Fruit fly (Drosophila melanogaster): Measurements from ENCODE around the gene CG15059.

CG15059 gene

DNA sequence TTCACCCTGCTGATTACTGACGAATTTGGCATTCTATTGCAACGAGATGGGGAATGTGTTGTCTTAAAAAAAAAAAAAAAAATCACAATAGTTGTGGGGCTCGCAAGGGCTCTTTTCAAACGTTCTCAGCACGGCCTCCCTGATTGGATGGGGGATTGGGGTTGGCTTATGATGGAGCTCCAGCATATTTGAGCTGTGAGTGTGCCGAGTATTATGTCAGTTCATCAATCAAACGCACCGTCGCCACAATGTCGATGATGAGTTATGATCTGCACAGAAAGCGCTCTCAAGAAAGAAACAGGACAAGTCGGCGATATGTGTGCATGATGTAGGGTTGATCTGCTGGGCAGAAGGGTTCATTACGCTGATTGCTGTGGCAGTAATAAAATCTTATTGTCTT lies at the start of gene CG15059:
Gene CG15059, minus strand, starts transcription at position 101 of the 400 bp plus-strand sequence.
- TF ChIP-seq psq (optimal IDR thresholded peaks at IDR 0.05) = no peak

DNA sequence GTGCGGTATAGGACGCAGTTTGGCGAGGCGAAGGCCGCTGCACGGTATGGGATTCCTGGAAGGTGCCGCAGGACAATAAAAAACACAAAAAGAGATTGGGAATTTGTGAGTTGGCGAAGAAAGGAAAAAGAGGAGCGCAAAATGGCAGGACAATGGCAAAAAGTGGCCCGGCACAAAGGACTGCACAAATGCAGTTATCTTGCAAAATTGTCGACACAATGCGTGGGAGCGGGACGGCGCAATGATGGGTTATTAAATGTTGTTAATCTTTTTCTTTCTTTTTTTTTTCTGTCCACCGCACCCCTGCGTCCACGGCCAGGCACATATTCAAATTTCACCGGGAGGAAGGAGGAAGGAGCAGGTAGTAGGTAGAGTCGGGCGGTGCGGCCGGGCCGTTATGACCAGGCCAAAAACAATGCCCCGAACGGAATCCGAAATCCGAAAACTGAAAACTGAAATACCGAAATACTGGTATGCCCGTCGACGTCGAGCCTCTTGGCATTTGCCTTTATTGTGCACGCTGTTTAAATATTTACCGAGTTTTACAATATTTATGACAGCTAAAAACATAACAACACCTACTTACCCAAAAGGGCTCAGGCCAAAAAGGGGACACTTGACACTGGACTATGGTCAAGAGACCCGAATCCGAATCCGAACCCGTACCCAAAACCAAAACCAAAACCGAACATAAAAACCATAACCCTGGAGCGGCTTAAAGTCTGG lies 44.4 kb upstream of the CG15059 start:
- TF ChIP-seq ttk (optimal IDR thresholded peaks at IDR 0.05) (no peak), insv (optimal IDR thresholded peaks at IDR 0.05) (no peak), Myc (optimal IDR thresholded peaks at IDR 0.05) (no peak), Sin3A (optimal IDR thresholded peaks at IDR 0.05) (no peak), psq (optimal IDR thresholded peaks at IDR 0.05) (no peak), h (optimal IDR thresholded peaks at IDR 0.05) (no peak)

DNA sequence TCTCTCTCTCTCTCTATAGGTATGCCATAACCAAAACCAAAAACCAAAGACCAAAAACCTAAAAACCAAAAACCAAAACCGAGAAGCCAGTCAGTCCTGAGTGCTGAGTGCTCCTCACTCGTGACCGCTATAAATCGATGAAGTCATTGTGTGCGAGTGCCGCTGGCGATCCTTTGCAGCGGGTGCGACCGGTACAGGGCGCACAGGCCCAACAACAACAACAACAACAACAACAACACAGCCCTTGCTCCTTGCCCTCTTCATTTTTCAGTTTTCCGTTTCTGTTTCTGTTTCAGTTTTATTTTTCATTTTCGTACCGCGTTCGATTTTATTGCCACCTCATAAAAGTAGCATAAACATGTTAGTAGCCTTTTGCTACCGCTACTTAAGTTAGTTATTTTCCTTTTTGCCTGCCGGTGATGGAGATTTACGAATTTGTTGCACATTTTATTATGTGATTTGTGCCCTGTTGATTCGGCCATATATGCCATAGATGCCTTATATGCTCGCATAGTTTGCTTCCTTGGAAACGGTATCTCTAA lies 41.5 kb upstream of the CG15059 start:
- TF ChIP-seq Sin3A (optimal IDR thresholded peaks at IDR 0.05) (no peak), h (optimal IDR thresholded peaks at IDR 0.05) (no peak), ttk (optimal IDR thresholded peaks at IDR 0.05) (no peak), insv (optimal IDR thresholded peaks at IDR 0.05) (no peak), Myc (optimal IDR thresholded peaks at IDR 0.05) (no peak), psq (optimal IDR thresholded peaks at IDR 0.05) (no peak)

DNA sequence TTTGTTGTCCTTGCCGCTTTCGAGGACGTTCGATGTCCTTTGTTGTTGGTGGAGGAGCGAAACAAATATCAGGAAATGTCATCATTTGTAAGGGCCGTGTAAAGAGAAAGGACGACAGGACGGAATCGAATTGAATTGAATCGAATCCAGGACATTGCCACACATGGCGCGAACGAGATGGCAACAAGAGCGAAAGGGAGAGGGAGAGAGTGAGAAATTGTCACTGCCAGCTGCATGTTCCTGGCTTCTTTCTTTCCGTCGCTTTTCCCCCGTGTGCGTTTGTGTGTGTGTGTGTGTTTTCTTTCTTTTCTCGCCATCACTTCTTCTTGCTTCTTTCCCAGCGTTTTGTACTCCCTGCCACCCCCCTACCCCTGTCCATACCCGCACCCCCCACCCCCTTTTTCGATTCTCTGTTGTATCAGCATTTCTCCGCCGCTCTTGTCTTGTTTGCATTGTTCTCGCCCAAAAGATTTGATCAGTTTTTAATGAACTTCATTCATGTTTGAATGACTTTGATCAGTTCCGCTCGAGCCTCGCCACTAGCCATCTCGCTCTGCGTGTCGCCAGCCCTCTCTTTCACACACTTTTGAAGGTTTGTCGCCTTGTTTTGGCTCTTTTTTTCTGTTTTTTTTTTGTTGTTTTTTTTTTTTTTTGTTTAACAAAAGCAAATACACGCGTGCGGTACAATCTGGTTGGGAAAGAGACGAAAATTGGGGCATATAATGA lies 38.8 kb upstream of the CG15059 start:
- TF ChIP-seq psq (optimal IDR thresholded peaks at IDR 0.05) (no peak), insv (optimal IDR thresholded peaks at IDR 0.05) (no peak)

DNA sequence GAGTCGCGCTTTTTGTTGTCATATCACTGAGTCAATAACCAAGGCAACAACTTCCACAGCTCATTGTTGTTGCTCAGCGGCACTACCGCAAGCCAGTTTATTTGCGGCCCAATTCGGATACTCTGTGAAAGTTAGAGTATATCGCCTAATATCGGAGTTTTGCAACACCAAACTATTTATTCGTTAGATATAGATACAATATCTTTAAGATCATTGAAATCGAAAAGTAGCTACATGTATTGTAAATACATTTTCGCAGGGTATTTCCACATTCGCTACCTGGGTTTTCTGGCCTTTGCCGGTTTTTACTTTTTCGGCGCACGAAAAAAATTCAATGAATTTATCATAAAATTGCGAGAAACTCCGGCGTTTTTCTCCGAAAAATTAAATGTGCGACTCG lies 34.7 kb upstream of the CG15059 start:
- TF ChIP-seq ttk (optimal IDR thresholded peaks at IDR 0.05) (no peak), insv (optimal IDR thresholded peaks at IDR 0.05) (no peak), h (optimal IDR thresholded peaks at IDR 0.05) (no peak), Sin3A (optimal IDR thresholded peaks at IDR 0.05) (no peak), psq (optimal IDR thresholded peaks at IDR 0.05) (no peak), Myc (optimal IDR thresholded peaks at IDR 0.05) (no peak)

DNA sequence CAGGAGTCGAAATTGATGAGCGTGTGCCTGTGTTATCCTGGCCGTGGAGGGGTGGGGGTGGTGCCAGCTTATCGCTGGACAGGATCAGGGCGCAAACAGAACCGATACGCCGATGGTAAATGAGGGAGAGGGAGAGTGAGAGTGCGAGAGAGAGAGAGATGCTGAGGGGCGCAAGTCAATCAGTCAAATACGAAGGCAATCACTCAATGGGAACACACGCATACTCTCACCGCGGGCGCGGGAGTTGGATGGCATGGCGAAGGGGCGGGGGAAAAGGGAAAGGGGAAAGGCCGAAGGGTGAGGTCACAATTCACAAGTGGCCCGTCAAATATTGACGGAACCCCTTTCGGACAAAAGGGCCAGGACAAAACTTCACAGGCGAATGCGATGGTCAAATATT lies 29.3 kb upstream of the CG15059 start:
- TF ChIP-seq Myc (optimal IDR thresholded peaks at IDR 0.05) = no peak
- no peak for TF ChIP-seq psq (optimal IDR thresholded peaks at IDR 0.05)
- TF ChIP-seq Sin3A (optimal IDR thresholded peaks at IDR 0.05) = no peak
- no peak for TF ChIP-seq h (optimal IDR thresholded peaks at IDR 0.05)
- no peak for TF ChIP-seq ttk (optimal IDR thresholded peaks at IDR 0.05)
- TF ChIP-seq insv (optimal IDR thresholded peaks at IDR 0.05) = no peak

DNA sequence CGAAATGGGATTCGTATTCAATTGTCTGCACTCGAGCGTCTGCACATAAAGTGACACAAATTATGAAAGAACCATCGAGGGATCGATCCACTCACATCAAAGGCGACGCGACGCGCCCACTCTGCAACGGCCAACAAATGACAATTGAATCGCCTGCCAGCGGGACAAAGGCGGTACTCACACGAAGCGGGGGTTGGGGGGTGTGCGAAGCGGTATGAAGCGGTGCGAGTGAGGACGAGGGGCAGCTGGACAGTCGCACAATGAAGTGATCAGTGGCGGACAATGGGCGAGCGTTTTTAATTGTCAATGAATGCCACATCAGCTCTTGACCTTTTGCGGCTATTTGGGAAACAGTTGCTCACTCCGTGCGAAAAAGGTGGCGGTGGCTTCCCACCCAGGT lies 28.3 kb upstream of the CG15059 start:
- TF ChIP-seq Sin3A (optimal IDR thresholded peaks at IDR 0.05) (no peak), psq (optimal IDR thresholded peaks at IDR 0.05) (no peak), h (optimal IDR thresholded peaks at IDR 0.05) (no peak), Myc (optimal IDR thresholded peaks at IDR 0.05) (no peak), insv (optimal IDR thresholded peaks at IDR 0.05) (no peak), ttk (optimal IDR thresholded peaks at IDR 0.05) (no peak)

DNA sequence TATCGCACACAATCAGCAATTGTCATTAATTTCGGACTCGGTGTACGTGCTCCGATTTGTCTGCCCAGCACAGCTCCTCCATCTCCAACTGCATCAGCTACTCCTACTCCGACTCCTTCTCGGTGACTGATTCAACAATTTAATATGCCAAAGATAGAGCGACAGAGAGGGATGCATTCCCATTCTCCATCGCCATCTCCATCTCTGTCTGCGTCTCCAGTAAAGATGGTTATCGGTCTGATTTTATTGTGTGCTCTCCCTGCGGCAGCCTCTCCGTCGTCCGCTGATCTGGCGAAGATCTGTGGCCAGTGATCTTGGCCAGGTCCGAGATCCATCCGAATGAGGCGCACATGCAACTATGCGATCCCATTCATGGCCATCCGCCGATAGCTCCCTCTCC lies 25.9 kb upstream of the CG15059 start:
- no peak for TF ChIP-seq psq (optimal IDR thresholded peaks at IDR 0.05)
- no peak for TF ChIP-seq insv (optimal IDR thresholded peaks at IDR 0.05)
- no peak for TF ChIP-seq Sin3A (optimal IDR thresholded peaks at IDR 0.05)
- no peak for TF ChIP-seq Myc (optimal IDR thresholded peaks at IDR 0.05)
- TF ChIP-seq ttk (optimal IDR thresholded peaks at IDR 0.05) = no peak
- no peak for TF ChIP-seq h (optimal IDR thresholded peaks at IDR 0.05)

DNA sequence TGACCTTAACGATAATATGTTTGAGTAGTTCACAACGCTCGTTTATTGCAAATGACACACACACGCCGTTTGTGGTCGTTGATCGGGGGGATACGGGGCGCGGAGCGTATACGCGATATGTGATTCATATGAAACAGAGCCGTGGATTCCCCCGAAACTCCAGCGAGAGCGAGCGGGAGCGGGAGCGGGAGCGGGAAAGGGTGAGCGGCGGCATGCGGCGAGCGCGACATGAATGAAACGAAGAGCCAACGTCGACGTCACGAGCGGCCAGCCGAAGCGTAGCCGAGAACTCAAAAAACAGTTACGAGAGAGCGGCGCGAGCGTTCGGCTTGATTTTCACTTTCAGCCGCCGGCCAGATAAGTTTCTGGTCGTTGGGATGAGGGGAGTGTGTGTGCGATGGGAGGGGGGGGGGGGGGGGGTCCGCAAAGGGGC lies 23.1 kb upstream of the CG15059 start:
- TF ChIP-seq ttk (optimal IDR thresholded peaks at IDR 0.05) (no peak), insv (optimal IDR thresholded peaks at IDR 0.05) (no peak), psq (optimal IDR thresholded peaks at IDR 0.05) (no peak), Myc (optimal IDR thresholded peaks at IDR 0.05) (no peak), h (optimal IDR thresholded peaks at IDR 0.05) (no peak), Sin3A (optimal IDR thresholded peaks at IDR 0.05) (no peak)

DNA sequence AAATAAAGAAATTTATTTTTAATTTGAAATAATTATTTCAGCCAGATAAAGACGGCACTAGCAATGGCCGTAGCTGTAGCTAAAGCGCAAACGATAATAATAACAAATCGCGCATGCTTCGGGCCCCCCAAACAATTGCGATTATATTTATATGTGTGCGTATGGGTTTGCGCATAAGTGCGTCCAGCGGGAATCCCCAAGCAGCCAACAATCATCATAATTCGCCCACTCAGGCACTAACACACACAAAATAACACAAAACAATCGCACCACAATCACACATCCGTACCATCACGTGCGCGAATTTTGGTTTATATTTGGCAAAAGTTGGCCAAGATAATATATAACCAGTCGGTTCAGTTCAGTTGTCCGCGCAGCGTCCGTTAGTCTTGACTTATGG lies 19.4 kb upstream of the CG15059 start:
- TF ChIP-seq Myc (optimal IDR thresholded peaks at IDR 0.05) (no peak), h (optimal IDR thresholded peaks at IDR 0.05) (no peak), psq (optimal IDR thresholded peaks at IDR 0.05) (no peak), Sin3A (optimal IDR thresholded peaks at IDR 0.05) (no peak), insv (optimal IDR thresholded peaks at IDR 0.05) (no peak), ttk (optimal IDR thresholded peaks at IDR 0.05) (no peak)

DNA sequence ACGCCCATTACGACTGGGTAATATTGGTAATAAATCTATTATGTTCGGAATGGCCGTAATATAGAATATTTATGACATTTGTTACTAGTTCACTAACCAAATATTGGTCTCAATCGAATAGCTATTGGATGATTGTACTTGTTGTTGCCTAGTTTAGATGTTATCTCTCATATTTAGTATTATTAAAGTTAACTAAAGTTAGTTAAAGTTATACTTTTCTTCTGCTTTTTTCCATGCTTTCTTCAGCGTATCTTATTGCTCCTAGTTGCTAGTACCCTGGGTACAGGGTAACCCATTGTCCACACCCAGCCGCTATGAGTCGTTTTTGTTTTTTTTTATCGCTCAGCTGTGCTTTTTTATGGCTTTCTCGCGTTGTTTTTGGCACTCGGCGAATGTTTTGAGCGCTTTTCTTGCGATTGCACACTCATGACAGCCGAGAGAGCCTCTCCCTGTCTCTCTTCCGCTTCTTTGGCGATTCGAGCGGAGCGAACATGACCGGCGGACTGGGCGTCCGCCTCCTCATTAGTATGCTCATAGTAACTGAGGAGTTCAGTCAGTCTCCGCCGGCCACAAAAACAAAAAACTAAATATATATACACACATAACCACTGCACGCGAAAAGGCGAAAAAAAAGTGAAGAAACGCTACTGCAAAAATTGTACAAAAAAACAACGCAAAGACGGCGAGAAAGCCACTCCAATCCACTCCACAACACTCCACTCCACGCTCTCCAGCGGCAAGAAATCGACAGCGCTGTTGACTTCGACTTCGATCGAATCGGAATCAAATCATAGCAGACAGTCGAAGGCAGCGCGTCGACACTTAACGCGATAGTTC lies 17.4 kb upstream of the CG15059 start, which contains the start of gene upd3:
Gene upd3, plus strand, starts transcription at position 749 of the 837 bp plus-strand sequence.
- TF ChIP-seq psq (optimal IDR thresholded peaks at IDR 0.05) (no peak), ttk (optimal IDR thresholded peaks at IDR 0.05) (no peak), h (optimal IDR thresholded peaks at IDR 0.05) (no peak), insv (optimal IDR thresholded peaks at IDR 0.05) (no peak), Sin3A (optimal IDR thresholded peaks at IDR 0.05) (no peak), Myc (optimal IDR thresholded peaks at IDR 0.05) (no peak)

DNA sequence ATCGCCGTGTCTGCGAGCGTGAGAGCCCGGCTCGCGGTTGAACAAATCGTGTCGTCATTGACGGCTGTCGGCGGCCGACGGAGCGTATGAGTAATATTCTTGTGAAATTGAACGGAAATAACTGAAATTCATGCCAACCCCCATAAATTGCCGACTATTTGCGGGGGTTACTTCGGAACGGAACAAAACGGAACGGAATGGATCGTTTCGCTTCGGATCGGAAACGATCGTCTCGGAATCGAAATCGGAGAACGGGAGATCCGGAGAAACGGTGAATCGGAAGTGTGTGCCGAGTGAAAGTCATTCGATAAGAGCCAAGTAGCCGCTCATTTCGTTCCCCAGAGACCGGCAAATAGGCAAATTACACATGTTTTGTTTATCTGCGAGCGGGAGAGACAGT lies 16.6 kb upstream of the CG15059 start:
- TF ChIP-seq h (optimal IDR thresholded peaks at IDR 0.05) (no peak), ttk (optimal IDR thresholded peaks at IDR 0.05) (no peak), Myc (optimal IDR thresholded peaks at IDR 0.05) (no peak), insv (optimal IDR thresholded peaks at IDR 0.05) (no peak), Sin3A (optimal IDR thresholded peaks at IDR 0.05) (no peak), psq (optimal IDR thresholded peaks at IDR 0.05) (no peak)

Data from Kc167 (cell line).